Worm (Caenorhabditis elegans) whole organism, mixed stage, embryonic: ENCODE data around the gene clpf-1.

Experiments used
- bed-3 ChIP-seq: fragments of 200-800 bp; sonication (Bioruptor generic); optimal IDR thresholded peaks from 3 replicates; lab custom pipeline; 2018; ENCODE audit warnings: mild to moderate bottlenecking, missing genetic modification characterization, moderate library complexity, missing compliant biosample characterization
- blmp-1 ChIP-seq: fragments of 150-350 bp; optimal IDR thresholded peaks from 2 replicates; lab custom pipeline; 2014; ENCODE audit warnings: missing biosample characterization, missing genetic modification characterization
- ceh-43 ChIP-seq: fragments of 200-800 bp; sonication (Bioruptor generic); optimal IDR thresholded peaks from 2 replicates; lab custom pipeline; 2018; ENCODE audit warnings: mild to moderate bottlenecking, missing genetic modification characterization, moderate library complexity, missing compliant biosample characterization
- elt-3 ChIP-seq: fragments of 150-350 bp; optimal IDR thresholded peaks from 2 replicates; lab custom pipeline; 2014; ENCODE audit warnings: missing biosample characterization, missing genetic modification characterization
- lsy-2 ChIP-seq: fragments of 150-350 bp; optimal IDR thresholded peaks from 2 replicates; lab custom pipeline; 2014; ENCODE audit warnings: missing biosample characterization, missing genetic modification characterization
- mep-1 ChIP-seq: fragments of 150-350 bp; optimal IDR thresholded peaks from 2 replicates; lab custom pipeline; 2017; ENCODE audit warnings: missing biosample characterization, missing genetic modification reagents, missing genetic modification characterization, inconsistent platforms
- nhr-237 ChIP-seq: fragments of 150-350 bp; optimal IDR thresholded peaks from 2 replicates; lab custom pipeline; 2014; ENCODE audit warnings: missing biosample characterization, missing genetic modification characterization
- nhr-28 ChIP-seq: fragments of 150-350 bp; optimal IDR thresholded peaks from 2 replicates; lab custom pipeline; 2014; ENCODE audit warnings: missing biosample characterization, missing genetic modification characterization
- nhr-76 ChIP-seq: sonication (generic microtip); optimal IDR thresholded peaks from 2 replicates; lab custom pipeline; 2017; ENCODE audit warnings: missing biosample characterization, missing genetic modification characterization
- snpc-4 ChIP-seq: fragments of 150-350 bp; optimal IDR thresholded peaks from 2 replicates; lab custom pipeline; 2014; ENCODE audit warnings: missing biosample characterization, missing genetic modification characterization
- unc-62 ChIP-seq: fragments of 150-350 bp; optimal IDR thresholded peaks from 2 replicates; lab custom pipeline; 2014; ENCODE audit warnings: missing biosample characterization, missing genetic modification reagents, missing genetic modification characterization

ce11 chrIII:3349061-3349460 lies 48.5 kb upstream of the clpf-1 start:
- TF ChIP-seq unc-62 (GFP tag; lab: Kevin White, UChicago) (no peak), nhr-76 (tag; lab: Kevin White, UChicago) (no peak), nhr-237 (no peak), mep-1 (tag; lab: Kevin White, UChicago) (no peak), snpc-4 (tag; lab: Kevin White, UChicago) (no peak), ceh-43 (GFP tag; lab: Kevin White, UChicago) (no peak), blmp-1 (tag; lab: Kevin White, UChicago) (no peak), bed-3 (GFP tag; lab: Kevin White, UChicago) (no peak), elt-3 (no peak), lsy-2 (no peak), nhr-28 (tag; lab: Kevin White, UChicago) (no peak)
